Worm (Caenorhabditis elegans) whole organism, mixed stage, embryonic: ENCODE measurements around the gene Y50D4A.6.

Source experiments
- M03D4.4 ChIP-seq: sonication (generic microtip); optimal IDR thresholded peaks from 2 replicates; lab custom pipeline; 2017; ENCODE audit warnings: mild to moderate bottlenecking, missing genetic modification characterization, missing compliant biosample characterization
- bed-3 ChIP-seq: fragments of 200-800 bp; sonication (Bioruptor generic); optimal IDR thresholded peaks from 3 replicates; lab custom pipeline; 2018; ENCODE audit warnings: mild to moderate bottlenecking, missing genetic modification characterization, moderate library complexity, missing compliant biosample characterization
- blmp-1 ChIP-seq: fragments of 150-350 bp; optimal IDR thresholded peaks from 2 replicates; lab custom pipeline; 2014; ENCODE audit warnings: missing biosample characterization, missing genetic modification characterization
- ceh-39 ChIP-seq: fragments of 150-350 bp; optimal IDR thresholded peaks from 2 replicates; lab custom pipeline; 2014; ENCODE audit warnings: missing biosample characterization, missing genetic modification characterization
- ceh-83 ChIP-seq: fragments of 200-800 bp; sonication (Bioruptor generic); optimal IDR thresholded peaks from 2 replicates; lab custom pipeline; 2018; ENCODE audit warnings: mild to moderate bottlenecking, missing genetic modification characterization, missing compliant biosample characterization
- ces-1 ChIP-seq: fragments of 150-350 bp; optimal IDR thresholded peaks from 2 replicates; lab custom pipeline; 2014; ENCODE audit warnings: missing biosample characterization, missing genetic modification reagents, missing genetic modification characterization
- cnd-1 ChIP-seq: fragments of 200-800 bp; sonication (Bioruptor generic); optimal IDR thresholded peaks from 2 replicates; lab custom pipeline; 2018; ENCODE audit warnings: mild to moderate bottlenecking, missing genetic modification characterization, missing compliant biosample characterization
- elt-1 ChIP-seq: sonication (generic microtip); optimal IDR thresholded peaks from 2 replicates; lab custom pipeline; 2017; ENCODE audit warnings: missing genetic modification characterization, mild to moderate bottlenecking, missing compliant biosample characterization, antibody characterized with exemption, moderate library complexity, borderline replicate concordance; ENCODE audit not compliant: insufficient read depth
- elt-3 ChIP-seq: fragments of 150-350 bp; optimal IDR thresholded peaks from 2 replicates; lab custom pipeline; 2014; ENCODE audit warnings: missing biosample characterization, missing genetic modification characterization
- flh-1 ChIP-seq: fragments of 200-800 bp; sonication (Bioruptor generic); optimal IDR thresholded peaks from 2 replicates; lab custom pipeline; 2018; ENCODE audit warnings: mild to moderate bottlenecking, missing genetic modification characterization, moderate library complexity, missing compliant biosample characterization
- ham-2 ChIP-seq: fragments of 200-800 bp; sonication (Bioruptor generic); optimal IDR thresholded peaks from 2 replicates; lab custom pipeline; 2018; ENCODE audit warnings: mild to moderate bottlenecking, missing genetic modification characterization, missing compliant biosample characterization
- hlh-1 ChIP-seq: fragments of 150-350 bp; optimal IDR thresholded peaks from 2 replicates; lab custom pipeline; 2014; ENCODE audit warnings: missing biosample characterization, missing genetic modification reagents, missing genetic modification characterization
- lin-13 ChIP-seq: fragments of 150-350 bp; optimal IDR thresholded peaks from 2 replicates; lab custom pipeline; 2014; ENCODE audit warnings: missing biosample characterization, missing genetic modification characterization
- lin-32 ChIP-seq: fragments of 200-800 bp; sonication (Bioruptor generic); optimal IDR thresholded peaks from 2 replicates; lab custom pipeline; 2018; ENCODE audit warnings: mild to moderate bottlenecking, missing genetic modification characterization, missing compliant biosample characterization
- lsy-2 ChIP-seq: fragments of 150-350 bp; optimal IDR thresholded peaks from 2 replicates; lab custom pipeline; 2014; ENCODE audit warnings: missing biosample characterization, missing genetic modification characterization
- mab-5 ChIP-seq: fragments of 150-350 bp; optimal IDR thresholded peaks from 2 replicates; lab custom pipeline; 2014; ENCODE audit warnings: missing biosample characterization, missing genetic modification characterization
- mep-1 ChIP-seq: fragments of 150-350 bp; optimal IDR thresholded peaks from 2 replicates; lab custom pipeline; 2017; ENCODE audit warnings: missing biosample characterization, missing genetic modification reagents, missing genetic modification characterization, inconsistent platforms
- mls-2 ChIP-seq: sonication (generic microtip); optimal IDR thresholded peaks from 2 replicates; lab custom pipeline; 2016; ENCODE audit warnings: mild to moderate bottlenecking, missing genetic modification characterization, moderate library complexity, missing compliant biosample characterization
- nhr-12 ChIP-seq: fragments of 150-350 bp; optimal IDR thresholded peaks from 2 replicates; lab custom pipeline; 2014; ENCODE audit warnings: missing biosample characterization, missing genetic modification characterization
- nhr-2 ChIP-seq: fragments of 150-350 bp; optimal IDR thresholded peaks from 2 replicates; lab custom pipeline; 2014; ENCODE audit warnings: missing biosample characterization, missing genetic modification characterization
- nhr-237 ChIP-seq: fragments of 150-350 bp; optimal IDR thresholded peaks from 2 replicates; lab custom pipeline; 2014; ENCODE audit warnings: missing biosample characterization, missing genetic modification characterization
- nhr-28 ChIP-seq: fragments of 150-350 bp; optimal IDR thresholded peaks from 2 replicates; lab custom pipeline; 2014; ENCODE audit warnings: missing biosample characterization, missing genetic modification characterization
- nhr-76 ChIP-seq: sonication (generic microtip); optimal IDR thresholded peaks from 2 replicates; lab custom pipeline; 2017; ENCODE audit warnings: missing biosample characterization, missing genetic modification characterization
- pha-4 ChIP-seq: fragments of 150-350 bp; optimal IDR thresholded peaks from 2 replicates; lab custom pipeline; 2018; ENCODE audit warnings: missing biosample characterization, missing genetic modification reagents, missing genetic modification characterization
- sem-2 ChIP-seq: fragments of 200-800 bp; sonication (Bioruptor generic); optimal IDR thresholded peaks from 2 replicates; lab custom pipeline; 2018; ENCODE audit warnings: mild to moderate bottlenecking, missing genetic modification characterization, missing compliant biosample characterization
- snpc-4 ChIP-seq: fragments of 150-350 bp; optimal IDR thresholded peaks from 2 replicates; lab custom pipeline; 2014; ENCODE audit warnings: missing biosample characterization, missing genetic modification characterization
- sptf-1 ChIP-seq: sonication (generic microtip); optimal IDR thresholded peaks from 2 replicates; lab custom pipeline; 2017; ENCODE audit warnings: mild to moderate bottlenecking, missing genetic modification characterization, moderate library complexity, missing compliant biosample characterization
- tbx-8 ChIP-seq: fragments of 200-800 bp; sonication (Bioruptor generic); optimal IDR thresholded peaks from 2 replicates; lab custom pipeline; 2018; ENCODE audit warnings: mild to moderate bottlenecking, missing genetic modification characterization, moderate library complexity, missing compliant biosample characterization
- unc-120 ChIP-seq: sonication (generic microtip); optimal IDR thresholded peaks from 2 replicates; lab custom pipeline; 2017; ENCODE audit warnings: missing genetic modification characterization, missing compliant biosample characterization; ENCODE audit not compliant: poor library complexity, severe bottlenecking
- unc-39 ChIP-seq: fragments of 150-350 bp; optimal IDR thresholded peaks from 2 replicates; lab custom pipeline; 2014; ENCODE audit warnings: missing biosample characterization, missing genetic modification characterization
- unc-62 ChIP-seq: fragments of 150-350 bp; optimal IDR thresholded peaks from 2 replicates; lab custom pipeline; 2014; ENCODE audit warnings: missing biosample characterization, missing genetic modification reagents, missing genetic modification characterization
- zip-8 ChIP-seq: fragments of 150-350 bp; optimal IDR thresholded peaks from 2 replicates; lab custom pipeline; 2014; ENCODE audit warnings: missing biosample characterization, missing genetic modification characterization

Y50D4A.6 gene

DNA sequence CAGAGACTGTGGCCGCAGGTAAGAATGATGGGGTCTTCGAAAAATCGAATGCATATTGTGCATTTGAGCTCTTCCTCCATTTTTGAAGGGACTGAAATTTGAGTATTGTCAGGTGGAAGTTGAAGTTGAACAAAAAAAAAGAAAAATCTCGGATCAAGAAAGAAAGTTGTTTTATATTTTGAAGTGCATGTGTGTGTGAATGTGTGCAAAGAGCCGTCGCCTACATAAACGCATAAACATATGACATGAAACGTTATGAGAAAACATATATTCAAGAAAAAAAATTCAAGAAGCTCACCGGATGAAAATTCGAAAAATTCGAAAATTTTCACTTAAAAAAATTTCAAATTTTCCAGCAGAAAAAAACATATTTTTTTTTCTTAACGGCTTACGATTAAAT, 36.3 kb upstream of the Y50D4A.6 start, which contains the start of gene madd-2:
madd-2 (minus strand) TSS at position 101 of the 400 bp plus-strand sequence.
- no peak for TF ChIP-seq unc-39 (tag; lab: Kevin White, UChicago)
- TF ChIP-seq cnd-1 (tag; lab: Kevin White, UChicago): no peak
- TF ChIP-seq snpc-4 (tag; lab: Kevin White, UChicago): no peak
- TF ChIP-seq sptf-1 (tag; lab: Kevin White, UChicago): no peak
- no peak for TF ChIP-seq pha-4 (tag; lab: Kevin White, UChicago)
- no peak for TF ChIP-seq nhr-76 (tag; lab: Kevin White, UChicago)
- TF ChIP-seq lin-32 (GFP tag; lab: Kevin White, UChicago): no peak
- no peak for TF ChIP-seq elt-1 (tag; lab: Kevin White, UChicago)
- no peak for TF ChIP-seq mep-1 (tag; lab: Kevin White, UChicago)
- no peak for TF ChIP-seq unc-120 (tag; lab: Kevin White, UChicago)
- no peak for TF ChIP-seq sem-2
- TF ChIP-seq flh-1: no peak
- no peak for TF ChIP-seq blmp-1 (tag; lab: Kevin White, UChicago)
- no peak for TF ChIP-seq ceh-39

DNA sequence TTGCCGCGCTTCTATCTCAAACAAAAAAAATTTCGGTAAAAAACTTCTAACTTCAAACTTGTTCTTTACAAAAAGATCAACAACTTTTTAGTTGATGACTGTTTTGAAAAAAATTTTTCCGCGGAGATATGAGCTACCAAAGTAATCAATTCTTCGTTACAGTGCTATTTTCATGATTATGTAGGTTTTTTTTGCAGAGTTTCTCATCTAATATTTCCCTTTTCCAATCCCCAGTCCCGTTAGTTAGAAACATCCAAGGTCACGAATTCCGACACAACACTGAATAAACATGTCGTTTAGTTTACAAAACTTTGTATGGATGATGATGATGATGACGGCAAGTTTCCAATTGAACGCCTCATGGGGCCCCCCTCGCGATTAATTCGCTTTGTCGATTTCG, 33.5 kb upstream of the Y50D4A.6 start:
- TF ChIP-seq nhr-2 (tag; lab: Kevin White, UChicago) (no peak), unc-39 (tag; lab: Kevin White, UChicago) (no peak)
- TF ChIP-seq, all 35 proteins: peak for 0

DNA sequence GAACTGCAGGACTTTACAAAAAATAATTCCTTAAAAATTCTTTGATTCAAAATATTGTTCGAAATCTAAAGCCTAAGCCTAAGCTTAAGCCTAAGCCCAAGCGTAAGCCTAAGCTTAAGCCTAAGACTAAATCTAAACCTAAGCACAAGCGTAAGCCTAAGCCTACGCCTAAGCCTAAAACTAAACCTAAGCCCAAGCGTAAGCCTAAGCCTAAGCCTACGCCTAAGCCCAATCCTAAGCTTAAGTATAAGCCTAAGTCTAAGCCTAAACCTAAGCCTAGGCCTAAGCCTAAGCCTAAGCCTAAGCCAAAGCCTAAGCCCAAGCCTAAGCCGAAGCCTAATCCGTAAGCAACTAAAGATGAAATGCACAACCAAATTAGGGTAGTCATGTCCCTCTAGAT, 31.5 kb upstream of the Y50D4A.6 start:
- TF ChIP-seq ham-2 (no peak), sem-2 (peak; percentile 38)

DNA sequence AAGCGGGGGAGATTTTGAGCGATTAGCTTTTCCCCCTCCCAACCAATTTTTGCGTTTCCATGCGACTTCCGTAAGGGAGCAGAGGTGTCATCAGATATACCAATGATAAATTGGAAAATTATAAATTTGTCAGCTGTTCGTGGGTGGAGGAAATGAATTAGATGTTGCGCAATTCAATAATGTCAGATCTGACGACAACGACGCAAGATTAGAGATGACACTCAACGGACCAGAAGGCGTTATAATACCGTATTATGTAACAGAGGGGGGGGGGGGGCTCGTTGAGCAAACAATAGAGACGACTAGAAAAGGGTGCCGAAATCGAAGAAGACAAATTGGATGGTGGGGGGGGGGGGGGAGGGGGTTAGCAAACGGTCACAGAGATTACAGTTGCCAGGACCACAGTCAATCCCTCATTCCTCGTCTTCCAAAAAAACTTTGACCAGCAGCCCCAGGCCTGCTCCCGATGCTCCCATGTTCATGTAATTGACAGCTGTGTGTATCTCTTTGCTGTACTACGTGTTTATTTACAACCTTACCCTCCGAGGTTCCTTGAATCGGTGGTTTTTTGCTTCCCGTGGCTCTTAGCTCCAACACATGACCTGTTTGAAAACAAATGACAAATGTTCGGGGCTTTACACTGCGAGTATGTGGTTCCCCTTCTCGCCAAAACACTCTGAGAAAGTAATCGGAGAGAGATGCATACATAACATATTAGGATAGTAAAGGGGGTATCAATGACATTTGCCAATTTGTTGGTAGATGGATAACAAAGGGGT, 30.0 kb upstream of the Y50D4A.6 start:
- TF ChIP-seq ces-1 (GFP tag; lab: Kevin White, UChicago) (peak; percentile 21), elt-1 (tag; lab: Kevin White, UChicago) (no peak), blmp-1 (tag; lab: Kevin White, UChicago) (no peak), nhr-2 (tag; lab: Kevin White, UChicago) (peak; percentile 74), zip-8 (peak; percentile 83), flh-1 (no peak), pha-4 (tag; lab: Kevin White, UChicago) (no peak), ceh-83 (peak; percentile 28), cnd-1 (tag; lab: Kevin White, UChicago) (peak; percentile 68), mls-2 (tag; lab: Kevin White, UChicago) (no peak), M03D4.4 (tag; lab: Kevin White, UChicago) (no peak), hlh-1 (tag; lab: Kevin White, UChicago) (peak; percentile 71), sptf-1 (tag; lab: Kevin White, UChicago) (no peak), unc-62 (GFP tag; lab: Kevin White, UChicago) (peak; percentile 53)

DNA sequence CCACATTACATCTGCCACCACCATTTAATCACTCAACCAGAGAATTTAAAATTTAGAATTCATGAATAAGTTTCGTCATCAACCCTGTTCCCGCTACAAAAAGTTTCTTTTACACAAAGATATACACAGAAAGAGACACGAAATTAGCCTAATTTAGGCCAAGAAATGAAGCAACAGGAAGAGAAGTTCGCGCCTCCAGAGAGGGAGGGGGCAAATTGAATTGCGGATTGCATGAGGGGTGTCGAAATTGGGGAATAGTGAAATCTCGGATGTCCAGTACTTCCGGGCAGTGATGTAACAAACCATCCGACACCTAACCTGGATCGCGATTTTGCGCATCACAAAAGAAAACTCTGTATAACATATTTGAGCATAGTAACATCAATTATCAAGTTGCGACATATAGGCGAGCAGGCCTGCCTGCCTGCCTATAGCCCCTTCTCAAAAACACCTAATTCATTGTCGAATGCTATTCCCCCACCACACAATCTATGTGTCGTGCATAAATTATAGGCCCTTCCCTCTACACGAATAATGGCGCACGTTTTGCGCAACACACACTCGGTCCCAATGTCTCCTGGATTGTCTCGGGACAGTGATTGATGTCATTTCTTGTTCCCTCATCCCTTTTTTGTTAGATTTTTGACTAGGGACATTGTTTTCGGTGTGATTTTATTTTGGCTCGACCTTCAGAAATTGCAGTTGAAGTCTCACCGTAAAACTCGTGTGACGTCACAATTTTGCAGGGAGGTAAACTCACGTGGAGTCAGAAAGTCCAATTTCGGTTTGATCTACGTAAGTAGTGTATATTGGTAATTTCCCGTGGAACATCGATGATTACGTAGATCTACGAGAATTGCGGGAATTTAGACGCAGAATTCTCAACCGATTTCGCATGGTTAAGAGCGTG, 28.9 kb upstream of the Y50D4A.6 start:
- TF ChIP-seq zip-8: peak; percentile 57
- no peak for TF ChIP-seq hlh-1 (tag; lab: Kevin White, UChicago)
- TF ChIP-seq tbx-8 (GFP tag; lab: Kevin White, UChicago): no peak
- no peak for TF ChIP-seq mep-1 (tag; lab: Kevin White, UChicago)
- no peak for TF ChIP-seq elt-3
- TF ChIP-seq lin-13 (tag; lab: Kevin White, UChicago): no peak
- TF ChIP-seq unc-62 (GFP tag; lab: Kevin White, UChicago): peak; percentile 81
- TF ChIP-seq blmp-1 (tag; lab: Kevin White, UChicago): no peak
- TF ChIP-seq nhr-2 (tag; lab: Kevin White, UChicago): peak; percentile 18
- no peak for TF ChIP-seq nhr-12 (tag; lab: Kevin White, UChicago)
- no peak for TF ChIP-seq bed-3 (GFP tag; lab: Kevin White, UChicago)
- TF ChIP-seq ceh-83: no peak
- TF ChIP-seq ces-1 (GFP tag; lab: Kevin White, UChicago): peak; percentile 88
- no peak for TF ChIP-seq elt-1 (tag; lab: Kevin White, UChicago)
- no peak for TF ChIP-seq sem-2
- TF ChIP-seq nhr-28 (tag; lab: Kevin White, UChicago): no peak
- no peak for TF ChIP-seq lsy-2
- TF ChIP-seq ceh-39: no peak
- no peak for TF ChIP-seq lin-32 (GFP tag; lab: Kevin White, UChicago)
- no peak for TF ChIP-seq mls-2 (tag; lab: Kevin White, UChicago)
- TF ChIP-seq nhr-237 (tag; lab: Kevin White, UChicago): no peak
- no peak for TF ChIP-seq M03D4.4 (tag; lab: Kevin White, UChicago)
- no peak for TF ChIP-seq unc-39 (tag; lab: Kevin White, UChicago)
- TF ChIP-seq sptf-1 (tag; lab: Kevin White, UChicago): no peak
- TF ChIP-seq pha-4 (tag; lab: Kevin White, UChicago): no peak
- no peak for TF ChIP-seq mab-5
- TF ChIP-seq nhr-76 (tag; lab: Kevin White, UChicago): no peak
- no peak for TF ChIP-seq snpc-4 (tag; lab: Kevin White, UChicago)
- TF ChIP-seq unc-120 (tag; lab: Kevin White, UChicago): no peak
